Fruit fly (Drosophila melanogaster): Measurements from ENCODE around the gene JIL-1.

dm6 chr3L:11107432-11107831, 14.4 kb upstream of the JIL-1 start, which contains the start of gene CG32073:
- TF ChIP-seq OdsH (GFP tag; optimal IDR thresholded peaks at IDR 0.05) = no peak
- TF ChIP-seq ey (GFP tag; optimal IDR thresholded peaks at IDR 0.05) = no peak
- TF ChIP-seq jim (GFP tag; optimal IDR thresholded peaks at IDR 0.05) = no peak
- no peak for TF ChIP-seq psq (GFP tag; optimal IDR thresholded peaks at IDR 0.05)
- no peak for TF ChIP-seq Mio (GFP tag; optimal IDR thresholded peaks at IDR 0.05)
- no peak for TF ChIP-seq Dfd (GFP tag; optimal IDR thresholded peaks at IDR 0.05)
- TF ChIP-seq fru (GFP tag; optimal IDR thresholded peaks at IDR 0.05) = no peak
- TF ChIP-seq Hr83 (GFP tag; optimal IDR thresholded peaks at IDR 0.05; ENCODE audit: poor library complexity, severe bottlenecking) = no peak
